Worm (Caenorhabditis elegans) whole organism, L3 larva: Measurements from ENCODE around the gene srw-87.

Experiments used
- elt-3 ChIP-seq, 3 experiments: fragments of 150-350 bp in 1 of 3; sonication (generic microtip) in 2 of 3; optimal IDR thresholded peaks; 2 replicates in 2 of 3; 4 replicates in 1 of 3; lab custom pipeline; 2014 to 2017; ENCODE audit warnings: missing biosample characterization in 3 of 3, missing genetic modification characterization in 3 of 3
- nhr-77 ChIP-seq: fragments of 150-350 bp; optimal IDR thresholded peaks from 2 replicates; lab custom pipeline; 2014; ENCODE audit warnings: missing biosample characterization, missing genetic modification characterization
- unc-39 ChIP-seq: sonication (generic microtip); optimal IDR thresholded peaks from 4 replicates; lab custom pipeline; 2017; ENCODE audit warnings: missing biosample characterization, missing genetic modification characterization

DNA sequence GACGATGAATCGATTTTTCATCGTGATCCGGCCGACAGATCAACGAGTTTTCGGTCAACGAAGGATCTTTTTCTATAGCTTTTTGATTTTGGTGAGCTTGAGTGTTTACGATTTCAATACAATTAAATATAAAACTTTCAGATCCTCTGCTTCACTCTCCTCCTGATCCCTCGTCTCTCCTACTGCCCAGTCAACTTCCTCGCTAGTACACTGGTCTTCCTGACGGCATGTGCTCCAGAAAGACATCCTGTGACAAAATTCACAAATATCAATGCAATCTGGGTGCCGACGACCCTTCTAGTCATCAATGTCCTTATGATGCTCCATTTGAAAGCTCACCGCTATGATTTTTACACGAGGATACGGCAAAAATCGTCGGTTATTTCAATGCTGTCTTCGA lies 28.1 kb upstream of the srw-87 start:
- TF ChIP-seq nhr-77 (no peak), elt-3 (tag; optimal IDR thresholded peaks at IDR 0.05; lab: Kevin White, UChicago) (no peak), unc-39 (tag; lab: Kevin White, UChicago) (no peak)
